Fruit fly (Drosophila melanogaster): ENCODE results near the gene Lint-O.
A peak's percentile ranks its signal among the peaks of the same experiment; 100 is the strongest.

Lint-O gene

dm6 chrX:2743020-2743419 is 44.5 kb downstream of the Lint-O start (continued):
- TF ChIP-seq CG4820 (GFP tag; optimal IDR thresholded peaks at IDR 0.05) (peak; percentile 54), tio (GFP tag; optimal IDR thresholded peaks at IDR 0.05) (peak; percentile 69), CG10321 (GFP tag; IDR thresholded peaks at IDR 0.05) (peak; percentile 72), CG10979 (tag; optimal IDR thresholded peaks at IDR 0.05) (peak; percentile 5), CG3407 (GFP tag; optimal IDR thresholded peaks at IDR 0.05) (no peak), nom (GFP tag; optimal IDR thresholded peaks at IDR 0.05) (no peak), kay (GFP tag; optimal IDR thresholded peaks at IDR 0.05) (peak; percentile 14), cg (GFP tag; optimal IDR thresholded peaks at IDR 0.05) (no peak), Xbp1 (GFP tag; optimal IDR thresholded peaks at IDR 0.05) (peak; percentile 74), slp2 (GFP tag; optimal IDR thresholded peaks at IDR 0.05) (peak; percentile 75), CrebB (tag; optimal IDR thresholded peaks at IDR 0.05) (peak; percentile 50), bbx (GFP tag; IDR thresholded peaks at IDR 0.05; ENCODE audit: partially characterized antibody) (no peak), CG8089 (GFP tag; optimal IDR thresholded peaks at IDR 0.05) (peak; percentile 54), CG4730 (GFP tag; IDR thresholded peaks at IDR 0.05) (peak; percentile 83), CG2875 (GFP tag; optimal IDR thresholded peaks at IDR 0.05) (peak; percentile 48), br (optimal IDR thresholded peaks at IDR 0.05) (no peak), twi (tag; optimal IDR thresholded peaks at IDR 0.05) (no peak), dpn (GFP tag; optimal IDR thresholded peaks at IDR 0.05) (peak; percentile 80 to 88), Dip3 (GFP tag; optimal IDR thresholded peaks at IDR 0.05) (peak; percentile 86), Hand (GFP tag; optimal IDR thresholded peaks at IDR 0.05) (peak; percentile 81), CG2129 (GFP tag; IDR thresholded peaks at IDR 0.05; ENCODE audit: partially characterized antibody) (no peak), CG10959 (GFP tag; IDR thresholded peaks at IDR 0.05) (peak; percentile 47), CG15011 (GFP tag; optimal IDR thresholded peaks at IDR 0.05) (peak; percentile 73), MBD-R2 (GFP tag; IDR thresholded peaks at IDR 0.05) (peak; percentile 85), D19A (tag; optimal IDR thresholded peaks at IDR 0.05) (no peak), Max (GFP tag; optimal IDR thresholded peaks at IDR 0.05) (peak; percentile 56), disco-r (GFP tag; optimal IDR thresholded peaks at IDR 0.05) (peak; percentile 25), Hmr (GFP tag; optimal IDR thresholded peaks at IDR 0.05) (peak; percentile 91), Bteb2 (GFP tag; optimal IDR thresholded peaks at IDR 0.05) (peak; percentile 73), trem (tag; optimal IDR thresholded peaks at IDR 0.05) (no peak), Blimp-1 (GFP tag; optimal IDR thresholded peaks at IDR 0.05) (peak; percentile 53), Elba2 (GFP tag; optimal IDR thresholded peaks at IDR 0.05) (no peak), sd (tag; optimal IDR thresholded peaks at IDR 0.05) (peak; percentile 65), lov (optimal IDR thresholded peaks at IDR 0.05) (no peak), lov (GFP tag; IDR thresholded peaks at IDR 0.05) (peak; percentile 79; the same call in 2 of the 3 replicates), lmd (GFP tag; IDR thresholded peaks at IDR 0.05) (peak; percentile 89), Tbp (GFP tag; optimal IDR thresholded peaks at IDR 0.05) (no peak), CG9797 (GFP tag; optimal IDR thresholded peaks at IDR 0.05) (no peak), cas (GFP tag; IDR thresholded peaks at IDR 0.05) (peak; percentile 84), CG7556 (GFP tag; optimal IDR thresholded peaks at IDR 0.05) (peak; percentile 59), gcm2 (GFP tag; optimal IDR thresholded peaks at IDR 0.05) (peak; percentile 56), ems (GFP tag; optimal IDR thresholded peaks at IDR 0.05) (peak; percentile 73), CG8359 (GFP tag; optimal IDR thresholded peaks at IDR 0.05; ENCODE audit: borderline replicate concordance) (no peak), sc (optimal IDR thresholded peaks at IDR 0.05) (no peak), sc (GFP tag; optimal IDR thresholded peaks at IDR 0.05) (no peak), CG15601 (tag; optimal IDR thresholded peaks at IDR 0.05) (no peak), fd3F (GFP tag; optimal IDR thresholded peaks at IDR 0.05) (peak; percentile 85), HLH54F (GFP tag; optimal IDR thresholded peaks at IDR 0.05) (peak; percentile 83), grau (tag; optimal IDR thresholded peaks at IDR 0.05) (peak; percentile 73), CG6791 (GFP tag; IDR thresholded peaks at IDR 0.05; ENCODE audit: partially characterized antibody) (0 out of 3 replicates have a peak, but pooled peaks have one; percentile 19), da (GFP tag; optimal IDR thresholded peaks at IDR 0.05) (peak; percentile 62)
